Fruit fly (Drosophila melanogaster) S2 (cell line): ENCODE results near the gene CG31016.

ENCODE experiments used
- CG8478 ChIP-seq: fragments of >200 bp; optimal IDR thresholded peaks from 2 replicates; lab custom pipeline; 2018
- CTCF ChIP-seq, 2 experiments: fragments of >200 bp; optimal IDR thresholded peaks; 2 replicates each; lab custom pipeline; 2018

dm6 chr3R:30561207-30561606 lies 44.8 kb upstream of the CG31016 start:
- TF ChIP-seq CTCF (optimal IDR thresholded peaks at IDR 0.05; lab: Kevin White, UChicago) (no peak), CG8478 (lab: Kevin White, UChicago) (no peak)
